Worm (Caenorhabditis elegans) whole organism, L3 larva: ENCODE results near the gene dna-2.
A peak's percentile ranks its signal among the peaks of the same experiment; 100 is the strongest.

Experiments used
- R02D3.7 ChIP-seq: fragments of 150-350 bp; optimal IDR thresholded peaks from 2 replicates; lab custom pipeline; 2014; ENCODE audit warnings: missing biosample characterization, missing genetic modification characterization
- ZK546.5 ChIP-seq: sonication (generic microtip); optimal IDR thresholded peaks from 2 replicates; lab custom pipeline; 2017; ENCODE audit warnings: missing biosample characterization, missing genetic modification characterization
- aly-2 ChIP-seq: fragments of 150-350 bp; optimal IDR thresholded peaks from 2 replicates; lab custom pipeline; 2014; ENCODE audit warnings: missing biosample characterization, missing genetic modification characterization
- ama-1 ChIP-seq: fragments of 150-350 bp; optimal IDR thresholded peaks from 2 replicates; lab custom pipeline; 2018
- ceh-16 ChIP-seq: sonication (generic microtip); optimal IDR thresholded peaks from 2 replicates; lab custom pipeline; 2017; ENCODE audit warnings: missing biosample characterization, missing genetic modification characterization
- ceh-28 ChIP-seq: fragments of 150-350 bp; optimal IDR thresholded peaks from 2 replicates; lab custom pipeline; 2014; ENCODE audit warnings: missing biosample characterization, missing genetic modification reagents, missing genetic modification characterization
- ceh-9 ChIP-seq: sonication (generic microtip); optimal IDR thresholded peaks from 2 replicates; lab custom pipeline; 2018; ENCODE audit warnings: missing biosample characterization, missing genetic modification characterization
- daf-12 ChIP-seq: fragments of 150-350 bp; optimal IDR thresholded peaks from 2 replicates; lab custom pipeline; 2014; ENCODE audit warnings: missing biosample characterization, missing genetic modification reagents, missing genetic modification characterization
- egl-27 ChIP-seq: sonication (generic microtip); optimal IDR thresholded peaks from 4 replicates; lab custom pipeline; 2017; ENCODE audit warnings: missing biosample characterization, missing genetic modification reagents, missing genetic modification characterization
- egl-5 ChIP-seq: fragments of 150-350 bp; optimal IDR thresholded peaks from 2 replicates; lab custom pipeline; 2017; ENCODE audit warnings: missing biosample characterization, missing genetic modification reagents, missing genetic modification characterization, inconsistent platforms
- elt-1 ChIP-seq: fragments of 150-350 bp; optimal IDR thresholded peaks from 2 replicates; lab custom pipeline; 2014; ENCODE audit warnings: missing biosample characterization, missing genetic modification characterization
- elt-2 ChIP-seq: sonication (generic microtip); optimal IDR thresholded peaks from 2 replicates; lab custom pipeline; 2016; ENCODE audit warnings: missing genetic modification reagents, mild to moderate bottlenecking, missing genetic modification characterization, missing compliant biosample characterization
- elt-3 ChIP-seq, 3 experiments: fragments of 150-350 bp in 1 of 3; sonication (generic microtip) in 2 of 3; optimal IDR thresholded peaks; 2 replicates in 2 of 3; 4 replicates in 1 of 3; lab custom pipeline; 2014 to 2017; ENCODE audit warnings: missing biosample characterization in 3 of 3, missing genetic modification characterization in 3 of 3
- eor-1 ChIP-seq, 2 experiments: fragments of 150-350 bp; optimal IDR thresholded peaks; 2 replicates each; lab custom pipeline; 2014 to 2018; ENCODE audit warnings: missing biosample characterization in 2 of 2, missing genetic modification characterization in 2 of 2
- fkh-2 ChIP-seq: fragments of 150-350 bp; optimal IDR thresholded peaks from 2 replicates; lab custom pipeline; 2014; ENCODE audit warnings: missing biosample characterization, missing genetic modification reagents, missing genetic modification characterization
- fos-1 ChIP-seq: fragments of 150-350 bp; optimal IDR thresholded peaks from 2 replicates; lab custom pipeline; 2014; ENCODE audit warnings: missing biosample characterization, missing genetic modification characterization
- hmg-11 ChIP-seq: sonication (generic microtip); optimal IDR thresholded peaks from 2 replicates; lab custom pipeline; 2016; ENCODE audit warnings: missing genetic modification characterization, missing compliant biosample characterization
- lin-15B ChIP-seq: fragments of 150-350 bp; optimal IDR thresholded peaks from 2 replicates; lab custom pipeline; 2014; ENCODE audit warnings: missing biosample characterization, missing genetic modification characterization
- lin-39 ChIP-seq: fragments of 150-350 bp; optimal IDR thresholded peaks from 2 replicates; lab custom pipeline; 2018; ENCODE audit warnings: missing biosample characterization, missing genetic modification reagents, missing genetic modification characterization
- lsy-12 ChIP-seq: sonication (generic microtip); optimal IDR thresholded peaks from 2 replicates; lab custom pipeline; 2016; ENCODE audit warnings: mild to moderate bottlenecking, missing genetic modification characterization, missing compliant biosample characterization
- mdl-1 ChIP-seq: fragments of 150-350 bp; optimal IDR thresholded peaks from 2 replicates; lab custom pipeline; 2014; ENCODE audit warnings: missing biosample characterization, missing genetic modification characterization
- mml-1 ChIP-seq: fragments of 150-350 bp; sonication (generic microtip); optimal IDR thresholded peaks from 3 replicates; lab custom pipeline; 2014; ENCODE audit warnings: missing biosample characterization, missing genetic modification characterization
- nfya-1 ChIP-seq: sonication (generic microtip); optimal IDR thresholded peaks from 2 replicates; lab custom pipeline; 2017; ENCODE audit warnings: missing genetic modification characterization, mild to moderate bottlenecking, missing compliant biosample characterization, antibody characterized with exemption, moderate library complexity; ENCODE audit not compliant: insufficient read depth
- nhr-23 ChIP-seq: fragments of 150-350 bp; optimal IDR thresholded peaks from 2 replicates; lab custom pipeline; 2014; ENCODE audit warnings: missing biosample characterization, missing genetic modification reagents, missing genetic modification characterization
- nhr-237 ChIP-seq: fragments of 150-350 bp; optimal IDR thresholded peaks from 2 replicates; lab custom pipeline; 2014; ENCODE audit warnings: missing biosample characterization, missing genetic modification characterization
- nhr-25 ChIP-seq: sonication (generic microtip); optimal IDR thresholded peaks from 2 replicates; lab custom pipeline; 2017; ENCODE audit warnings: missing biosample characterization, missing genetic modification characterization
- nhr-28 ChIP-seq: fragments of 150-350 bp; optimal IDR thresholded peaks from 2 replicates; lab custom pipeline; 2014; ENCODE audit warnings: missing biosample characterization, missing genetic modification characterization
- nhr-43 ChIP-seq: sonication (generic microtip); optimal IDR thresholded peaks from 2 replicates; lab custom pipeline; 2016; ENCODE audit warnings: mild to moderate bottlenecking, missing genetic modification characterization, missing compliant biosample characterization; ENCODE audit not compliant: poor library complexity, severe bottlenecking
- nhr-67 ChIP-seq: fragments of 150-350 bp; optimal IDR thresholded peaks from 2 replicates; lab custom pipeline; 2014; ENCODE audit warnings: missing biosample characterization, missing genetic modification characterization
- nhr-77 ChIP-seq: fragments of 150-350 bp; optimal IDR thresholded peaks from 2 replicates; lab custom pipeline; 2014; ENCODE audit warnings: missing biosample characterization, missing genetic modification characterization
- pha-4 ChIP-seq: fragments of 150-350 bp; optimal IDR thresholded peaks from 2 replicates; lab custom pipeline; 2014; ENCODE audit warnings: missing biosample characterization, missing genetic modification reagents, missing genetic modification characterization
- pqm-1 ChIP-seq: fragments of 150-350 bp; optimal IDR thresholded peaks from 2 replicates; lab custom pipeline; 2017; ENCODE audit warnings: missing biosample characterization, missing genetic modification characterization, inconsistent platforms
- skn-1 ChIP-seq: fragments of 150-350 bp; optimal IDR thresholded peaks from 2 replicates; lab custom pipeline; 2014; ENCODE audit warnings: missing biosample characterization, missing genetic modification characterization
- snpc-4 ChIP-seq: fragments of 150-350 bp; optimal IDR thresholded peaks from 2 replicates; lab custom pipeline; 2014; ENCODE audit warnings: missing biosample characterization, missing genetic modification characterization
- tbx-2 ChIP-seq: sonication (generic microtip); optimal IDR thresholded peaks from 2 replicates; lab custom pipeline; 2016; ENCODE audit warnings: mild to moderate bottlenecking, missing genetic modification characterization, missing compliant biosample characterization
- unc-39 ChIP-seq: sonication (generic microtip); optimal IDR thresholded peaks from 4 replicates; lab custom pipeline; 2017; ENCODE audit warnings: missing biosample characterization, missing genetic modification characterization
- unc-62 ChIP-seq: fragments of 150-350 bp; sonication (generic microtip); optimal IDR thresholded peaks from 4 replicates; lab custom pipeline; 2014; ENCODE audit warnings: missing biosample characterization, missing genetic modification reagents, missing genetic modification characterization
- ztf-11 ChIP-seq: fragments of 150-350 bp; optimal IDR thresholded peaks from 2 replicates; lab custom pipeline; 2014; ENCODE audit warnings: missing biosample characterization, missing genetic modification characterization
- ztf-4 ChIP-seq: fragments of 150-350 bp; optimal IDR thresholded peaks from 2 replicates; lab custom pipeline; 2014; ENCODE audit warnings: missing biosample characterization, missing genetic modification characterization

The dna-2 gene

ce11 chrII:11777893-11778480, at the start of gene dna-2, which contains the start of gene patr-1:
Gene dna-2, plus strand, starts transcription at chrII:11778430.
Gene patr-1, minus strand, starts transcription at chrII:11777943.
- TF ChIP-seq egl-27 (tag; lab: Kevin White, UChicago) (no peak), R02D3.7 (tag; lab: Kevin White, UChicago) (peak; percentile 43), nhr-25 (tag; lab: Kevin White, UChicago) (peak; percentile 49), lsy-12 (tag; lab: Kevin White, UChicago) (no peak), elt-3 (tag; optimal IDR thresholded peaks at IDR 0.05; lab: Kevin White, UChicago) (no peak), lin-39 (tag; lab: Kevin White, UChicago) (peak; percentile 24), nhr-77 (no peak), mml-1 (no peak), nhr-23 (tag; lab: Kevin White, UChicago) (peak; percentile 48), pha-4 (peak; percentile 77), snpc-4 (no peak), ceh-28 (no peak), unc-62 (GFP tag; lab: Kevin White, UChicago) (no peak), elt-1 (tag; lab: Kevin White, UChicago) (no peak), nhr-28 (tag; lab: Kevin White, UChicago) (no peak), nhr-43 (tag; lab: Kevin White, UChicago) (peak; percentile 19), fos-1 (tag; lab: Kevin White, UChicago) (no peak), unc-39 (tag; lab: Kevin White, UChicago) (no peak), skn-1 (tag; lab: Kevin White, UChicago) (peak; percentile 45), hmg-11 (tag; lab: Kevin White, UChicago) (peak; percentile 36), ceh-9 (tag; lab: Kevin White, UChicago) (no peak), egl-5 (peak; percentile 5), elt-2 (tag; lab: Kevin White, UChicago) (peak; percentile 31), ztf-4 (no peak), eor-1 (tag; optimal IDR thresholded peaks at IDR 0.05; lab: Kevin White, UChicago) (no peak), fkh-2 (no peak), pqm-1 (tag; lab: Kevin White, UChicago) (no peak), nfya-1 (tag; lab: Kevin White, UChicago) (peak; percentile 85), lin-15B (tag; lab: Kevin White, UChicago) (peak; percentile 78)
- TF ChIP-seq, all 47 proteins: peak for 12

DNA sequence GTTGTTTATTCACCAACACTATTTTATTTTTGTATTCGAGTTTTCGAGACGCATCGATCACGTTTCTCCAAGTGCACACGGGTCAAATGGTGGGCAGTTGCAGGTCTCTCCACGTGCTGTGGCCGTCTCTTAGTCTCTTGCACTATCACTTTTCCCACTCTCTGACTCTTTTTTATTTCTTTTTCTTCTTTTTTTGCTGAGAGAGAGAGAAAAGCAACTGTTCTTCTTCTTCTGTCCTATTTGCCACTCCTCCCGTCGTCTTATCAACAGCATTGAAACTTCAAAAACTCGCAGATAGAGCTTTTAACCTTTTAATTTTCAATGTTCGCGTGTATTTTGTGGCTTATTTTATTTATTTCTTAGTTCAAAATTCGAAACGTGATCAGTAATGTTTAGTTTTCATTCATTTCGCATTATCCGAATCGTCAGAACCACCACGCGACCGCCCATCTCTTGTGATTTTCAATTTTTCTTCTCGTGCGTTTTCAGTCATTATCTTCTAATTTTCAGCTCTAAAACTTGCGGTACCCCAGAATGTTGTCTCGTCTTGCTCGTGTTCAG, 49.6 kb upstream of the dna-2 start, which contains the start of gene alh-8:
Gene alh-8 (plus strand): TSS at position 511 of the 561 bp plus-strand sequence.
- TF ChIP-seq elt-3 (tag; optimal IDR thresholded peaks at IDR 0.05; lab: Kevin White, UChicago), result no peak
- TF ChIP-seq mdl-1, result peak; percentile 92
- TF ChIP-seq skn-1 (tag; lab: Kevin White, UChicago), result no peak
- TF ChIP-seq nhr-23 (tag; lab: Kevin White, UChicago), result peak; percentile 5
- TF ChIP-seq ama-1 (lab: Kevin White, UChicago), result peak; percentile 53
- TF ChIP-seq aly-2 (tag; lab: Kevin White, UChicago), result no peak
- peak; percentile 14 for TF ChIP-seq pqm-1 (tag; lab: Kevin White, UChicago)
- peak; percentile 31 for TF ChIP-seq lin-39 (tag; lab: Kevin White, UChicago)
- peak; percentile 76 for TF ChIP-seq elt-2 (tag; lab: Kevin White, UChicago)
- TF ChIP-seq pha-4, result peak; percentile 55
- peak; percentile 44 for TF ChIP-seq nfya-1 (tag; lab: Kevin White, UChicago)
- TF ChIP-seq nhr-77, result peak; percentile 21
- peak; percentile 14 for TF ChIP-seq lin-15B (tag; lab: Kevin White, UChicago)

DNA sequence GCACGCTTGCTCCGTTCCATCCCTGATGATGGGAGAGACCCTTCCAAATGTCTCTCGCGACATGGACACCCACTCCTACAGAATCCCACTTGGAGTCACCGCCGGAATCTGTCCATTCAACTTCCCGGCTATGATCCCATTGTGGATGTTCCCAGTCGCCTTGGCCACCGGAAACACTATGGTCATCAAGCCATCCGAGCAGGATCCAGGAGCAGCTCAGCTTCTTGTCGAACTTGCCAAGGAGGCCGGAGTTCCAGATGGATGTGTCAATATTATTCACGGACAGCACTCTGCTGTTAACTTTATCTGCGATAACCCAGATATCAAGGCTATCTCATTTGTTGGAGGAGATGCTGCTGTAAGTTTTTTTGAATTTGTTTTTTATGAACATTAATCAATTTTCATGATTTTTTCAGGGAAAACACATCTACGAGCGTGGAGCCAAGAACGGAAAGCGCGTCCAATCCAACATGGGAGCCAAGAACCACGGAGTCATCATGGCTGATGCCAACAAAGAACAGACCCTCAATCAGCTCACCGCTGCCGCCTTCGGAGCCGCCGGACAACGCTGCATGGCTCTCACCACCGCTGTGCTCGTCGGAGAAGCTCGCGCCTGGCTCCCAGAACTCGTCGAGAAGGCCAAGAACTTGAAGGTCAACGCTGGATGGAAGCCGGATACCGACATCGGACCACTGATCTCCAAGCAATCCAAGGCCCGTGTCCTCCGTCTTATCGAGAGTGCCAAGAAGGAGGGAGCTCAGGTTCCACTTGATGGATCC, 48.3 kb upstream of the dna-2 start:
- TF ChIP-seq hmg-11 (tag; lab: Kevin White, UChicago) (no peak), egl-5 (no peak), daf-12 (tag; lab: Kevin White, UChicago) (no peak), fos-1 (tag; lab: Kevin White, UChicago) (no peak), nhr-77 (no peak), ZK546.5 (tag; lab: Kevin White, UChicago) (no peak), ceh-16 (tag; lab: Kevin White, UChicago) (no peak), tbx-2 (no peak), nhr-67 (tag; lab: Kevin White, UChicago) (no peak), lin-39 (tag; lab: Kevin White, UChicago) (no peak), lsy-12 (tag; lab: Kevin White, UChicago) (no peak), nhr-237 (no peak), ztf-11 (tag; lab: Kevin White, UChicago) (no peak), fkh-2 (no peak), R02D3.7 (tag; lab: Kevin White, UChicago) (no peak)
